Worm (Caenorhabditis elegans): ENCODE data around the gene srg-69.

Gene srg-69

ce11 chrII:5326891-5327290 lies 28.6 kb upstream of the srg-69 start:
- no peak for TF ChIP-seq C08G9.2 (tag; optimal IDR thresholded peaks at IDR 0.05)
- no peak for TF ChIP-seq pha-2 (tag; optimal IDR thresholded peaks at IDR 0.05)
- no peak for TF ChIP-seq Y22D7AL.16 (tag; optimal IDR thresholded peaks at IDR 0.05)
- TF ChIP-seq pqm-1 (tag; optimal IDR thresholded peaks at IDR 0.05), result no peak
- no peak for TF ChIP-seq ceh-31 (tag; optimal IDR thresholded peaks at IDR 0.05)
- no peak for TF ChIP-seq ref-2 (tag; optimal IDR thresholded peaks at IDR 0.05)
- no peak for TF ChIP-seq nhr-11 (tag; optimal IDR thresholded peaks at IDR 0.05)
- TF ChIP-seq T23F11.4 (GFP tag; optimal IDR thresholded peaks at IDR 0.05), result no peak
- no peak for TF ChIP-seq ceh-2 (tag; optimal IDR thresholded peaks at IDR 0.05)
- TF ChIP-seq nfya-1 (tag; optimal IDR thresholded peaks at IDR 0.05), result no peak
- no peak for TF ChIP-seq ceh-30 (tag; optimal IDR thresholded peaks at IDR 0.05)
- TF ChIP-seq ahr-1 (tag; optimal IDR thresholded peaks at IDR 0.05), result no peak
- TF ChIP-seq mec-3 (tag; optimal IDR thresholded peaks at IDR 0.05; ENCODE audit: borderline replicate concordance), result no peak
- TF ChIP-seq tbx-2 (tag; optimal IDR thresholded peaks at IDR 0.05), result no peak

- TF ChIP-seq pqm-1 (tag; optimal IDR thresholded peaks at IDR 0.05), result no peak
- TF ChIP-seq ref-2 (tag; optimal IDR thresholded peaks at IDR 0.05), result no peak
- TF ChIP-seq zip-5 (tag; optimal IDR thresholded peaks at IDR 0.05), result no peak
- no peak for TF ChIP-seq ceh-31 (tag; optimal IDR thresholded peaks at IDR 0.05)
- TF ChIP-seq eyg-1 (tag; optimal IDR thresholded peaks at IDR 0.05), result no peak
- TF ChIP-seq dve-1 (tag; optimal IDR thresholded peaks at IDR 0.05), result no peak
- no peak for TF ChIP-seq odd-2 (tag; optimal IDR thresholded peaks at IDR 0.05)
- no peak for TF ChIP-seq ama-1 (optimal IDR thresholded peaks at IDR 0.05)
- no peak for TF ChIP-seq lin-11 (tag; optimal IDR thresholded peaks at IDR 0.05)
Observed at ce11 chrII:5328912-5329311, 26.6 kb upstream of the srg-69 start.

- TF ChIP-seq ceh-34 (tag; optimal IDR thresholded peaks at IDR 0.05), result no peak
- peak; percentile 88 for TF ChIP-seq unc-55 (GFP tag; optimal IDR thresholded peaks at IDR 0.05)
- peak; percentile 70 for TF ChIP-seq nfya-1 (tag; optimal IDR thresholded peaks at IDR 0.05)
- no peak for TF ChIP-seq pat-9 (tag; optimal IDR thresholded peaks at IDR 0.05)
- TF ChIP-seq ceh-19 (GFP tag; optimal IDR thresholded peaks at IDR 0.05), result no peak
- peak; percentile 55 for TF ChIP-seq pqm-1 (tag; optimal IDR thresholded peaks at IDR 0.05)
- TF ChIP-seq ceh-18 (tag; optimal IDR thresholded peaks at IDR 0.05), result peak; percentile 57
- TF ChIP-seq ceh-31 (tag; optimal IDR thresholded peaks at IDR 0.05), result peak; percentile 31
- TF ChIP-seq elt-2 (tag; optimal IDR thresholded peaks at IDR 0.05), result peak; percentile 59
- TF ChIP-seq hlh-30 (tag; optimal IDR thresholded peaks at IDR 0.05; ENCODE audit: insufficient read depth), result peak; percentile 48
- TF ChIP-seq pax-1 (tag; optimal IDR thresholded peaks at IDR 0.05), result peak; percentile 52
Observed at ce11 chrII:5330206-5330686, 25.2 kb upstream of the srg-69 start.

- TF ChIP-seq pha-4 (tag; optimal IDR thresholded peaks at IDR 0.05), result no peak
- no peak for TF ChIP-seq nhr-11 (tag; optimal IDR thresholded peaks at IDR 0.05)
- TF ChIP-seq ahr-1 (tag; optimal IDR thresholded peaks at IDR 0.05), result no peak
- TF ChIP-seq lim-6 (tag; optimal IDR thresholded peaks at IDR 0.05), result no peak
- no peak for TF ChIP-seq pros-1 (tag; optimal IDR thresholded peaks at IDR 0.05)
- no peak for TF ChIP-seq syd-9 (tag; optimal IDR thresholded peaks at IDR 0.05)
- no peak for TF ChIP-seq sox-4 (tag; optimal IDR thresholded peaks at IDR 0.05)
- TF ChIP-seq unc-3 (GFP tag; conservative IDR thresholded peaks at IDR 0.05), result no peak
- no peak for TF ChIP-seq unc-3 (tag; optimal IDR thresholded peaks at IDR 0.05)
- TF ChIP-seq tbx-2 (tag; optimal IDR thresholded peaks at IDR 0.05), result no peak
- TF ChIP-seq fkh-6 (tag; optimal IDR thresholded peaks at IDR 0.05), result no peak
- TF ChIP-seq rnt-1 (tag; optimal IDR thresholded peaks at IDR 0.05), result no peak
- TF ChIP-seq nfya-1 (tag; optimal IDR thresholded peaks at IDR 0.05), result no peak
Observed at ce11 chrII:5331677-5332303, 23.7 kb upstream of the srg-69 start.

All from whole organism, late embryonic.